Worm (Caenorhabditis elegans) whole organism, L1 larva: Measurements from ENCODE around the gene T09A5.5.
A peak's percentile ranks its signal among the peaks of the same experiment; 100 is the strongest.

Source experiments
- C04F5.9 ChIP-seq: sonication (generic microtip); optimal IDR thresholded peaks from 2 replicates; lab custom pipeline; 2016; ENCODE audit warnings: missing genetic modification characterization, missing compliant biosample characterization
- F16B12.6 ChIP-seq: fragments of 150-350 bp; optimal IDR thresholded peaks from 2 replicates; lab custom pipeline; 2014; ENCODE audit warnings: missing biosample characterization, missing genetic modification characterization
- Y116A8C.19 ChIP-seq: sonication (generic microtip); optimal IDR thresholded peaks from 2 replicates; lab custom pipeline; 2016; ENCODE audit warnings: missing compliant biosample characterization, missing genetic modification characterization, borderline replicate concordance
- alr-1 ChIP-seq: fragments of 200-800 bp; sonication (Bioruptor generic); optimal IDR thresholded peaks from 2 replicates; lab custom pipeline; 2018; ENCODE audit warnings: borderline replicate concordance, mild to moderate bottlenecking, missing genetic modification characterization, missing compliant biosample characterization
- aly-2 ChIP-seq: fragments of 150-350 bp; optimal IDR thresholded peaks from 2 replicates; lab custom pipeline; 2014; ENCODE audit warnings: missing biosample characterization, missing genetic modification characterization
- ceh-63 ChIP-seq: fragments of 200-800 bp; sonication (Bioruptor generic); optimal IDR thresholded peaks from 2 replicates; lab custom pipeline; 2018; ENCODE audit warnings: mild to moderate bottlenecking, missing genetic modification characterization, missing compliant biosample characterization
- ceh-8 ChIP-seq: fragments of 200-800 bp; sonication (Bioruptor generic); optimal IDR thresholded peaks from 2 replicates; lab custom pipeline; 2018; ENCODE audit warnings: mild to moderate bottlenecking, missing genetic modification characterization, moderate library complexity, missing compliant biosample characterization
- ceh-82 ChIP-seq, 3 experiments: fragments of 150-350 bp in 1 of 3; sonication (generic microtip) in 2 of 3; optimal IDR thresholded peaks; 2 replicates each; lab custom pipeline; 2014 to 2017; ENCODE audit warnings: missing biosample characterization in 3 of 3, missing genetic modification characterization in 3 of 3
- ces-1 ChIP-seq: fragments of 150-350 bp; optimal IDR thresholded peaks from 2 replicates; lab custom pipeline; 2014; ENCODE audit warnings: missing biosample characterization, missing genetic modification reagents, missing genetic modification characterization
- dpl-1 ChIP-seq, 3 experiments: fragments of 150-350 bp in 2 of 3; sonication (generic microtip) in 1 of 3; optimal IDR thresholded peaks; 2 replicates each; lab custom pipeline; 2014 to 2017; ENCODE audit warnings: missing biosample characterization in 3 of 3, missing genetic modification characterization in 3 of 3, missing genetic modification reagents in 3 of 3
- dsc-1 ChIP-seq: sonication (generic microtip); optimal IDR thresholded peaks from 2 replicates; lab custom pipeline; 2016; ENCODE audit warnings: mild to moderate bottlenecking, missing genetic modification characterization, missing compliant biosample characterization
- efl-3 ChIP-seq: fragments of 200-800 bp; sonication (Bioruptor generic); optimal IDR thresholded peaks from 2 replicates; lab custom pipeline; 2018; ENCODE audit warnings: mild to moderate bottlenecking, missing genetic modification characterization, missing compliant biosample characterization
- egl-13 ChIP-seq: sonication (generic microtip); optimal IDR thresholded peaks from 2 replicates; lab custom pipeline; 2016; ENCODE audit warnings: missing genotype, missing genetic modification reagents, missing genetic modification characterization, missing compliant biosample characterization
- elt-2 ChIP-seq: sonication (generic microtip); optimal IDR thresholded peaks from 2 replicates; lab custom pipeline; 2016; ENCODE audit warnings: missing genetic modification characterization, mild to moderate bottlenecking, inconsistent platforms, missing compliant biosample characterization, missing genetic modification reagents
- elt-3 ChIP-seq, 6 experiments: fragments of 150-350 bp in 1 of 6; sonication (generic microtip); optimal IDR thresholded peaks; 2 replicates each; lab custom pipeline; 2017 to 2018; ENCODE audit warnings: missing biosample characterization in 6 of 6, missing genetic modification characterization in 6 of 6, inconsistent platforms in 1 of 6
- ets-5 ChIP-seq: fragments of 200-800 bp; sonication (Bioruptor generic); IDR thresholded peaks from 2 replicates; pipeline ENCODE4 v1.3.6; 2022; ENCODE audit warnings: missing genetic modification characterization, missing compliant biosample characterization
- fkh-4 ChIP-seq: sonication (generic microtip); optimal IDR thresholded peaks from 2 replicates; lab custom pipeline; 2016; ENCODE audit warnings: missing compliant biosample characterization, missing genetic modification characterization, borderline replicate concordance
- fkh-8 ChIP-seq: sonication (generic microtip); optimal IDR thresholded peaks from 2 replicates; lab custom pipeline; 2016; ENCODE audit warnings: mild to moderate bottlenecking, missing genetic modification characterization, missing compliant biosample characterization
- fos-1 ChIP-seq: fragments of 150-350 bp; optimal IDR thresholded peaks from 2 replicates; lab custom pipeline; 2014; ENCODE audit warnings: missing biosample characterization, missing genetic modification characterization
- irx-1 ChIP-seq: sonication (generic microtip); optimal IDR thresholded peaks from 2 replicates; lab custom pipeline; 2016; ENCODE audit warnings: missing genetic modification characterization, missing compliant biosample characterization
- isw-1 ChIP-seq: fragments of 200-800 bp; sonication (Bioruptor generic); IDR thresholded peaks from 2 replicates; pipeline ENCODE4 v1.3.6; 2022; ENCODE audit warnings: missing genetic modification characterization, missing compliant biosample characterization
- lin-13 ChIP-seq: fragments of 150-350 bp; optimal IDR thresholded peaks from 2 replicates; lab custom pipeline; 2014; ENCODE audit warnings: missing biosample characterization, missing genetic modification reagents, missing genetic modification characterization
- lin-35 ChIP-seq, 2 experiments: fragments of 150-350 bp; optimal IDR thresholded peaks; 2 replicates each; lab custom pipeline; 2014; ENCODE audit warnings: missing biosample characterization in 2 of 2, missing genetic modification characterization in 2 of 2, missing genetic modification reagents in 2 of 2
- lsy-2 ChIP-seq, 2 experiments: fragments of 150-350 bp; optimal IDR thresholded peaks; 2 replicates each; lab custom pipeline; 2014; ENCODE audit warnings: missing biosample characterization in 2 of 2, missing genetic modification characterization in 2 of 2
- mab-9 ChIP-seq: fragments of 200-800 bp; sonication (Bioruptor generic); IDR thresholded peaks from 2 replicates; pipeline ENCODE4 v1.3.6; 2022; ENCODE audit warnings: missing genetic modification reagents, missing genetic modification characterization, missing compliant biosample characterization
- mdl-1 ChIP-seq, 2 experiments: fragments of 150-350 bp; optimal IDR thresholded peaks; 2 replicates each; lab custom pipeline; 2014 to 2017; ENCODE audit warnings: missing biosample characterization in 2 of 2, missing genetic modification characterization in 2 of 2, inconsistent platforms in 1 of 2
- mef-2 ChIP-seq: fragments of 150-350 bp; optimal IDR thresholded peaks from 2 replicates; lab custom pipeline; 2014; ENCODE audit warnings: missing biosample characterization, missing genetic modification characterization
- nhr-11 ChIP-seq: fragments of 150-350 bp; optimal IDR thresholded peaks from 2 replicates; lab custom pipeline; 2014; ENCODE audit warnings: missing biosample characterization, missing genetic modification characterization
- nhr-12 ChIP-seq: sonication (generic microtip); optimal IDR thresholded peaks from 2 replicates; lab custom pipeline; 2017; ENCODE audit warnings: missing biosample characterization, missing genetic modification characterization
- nhr-19 ChIP-seq: fragments of 200-800 bp; sonication (Bioruptor generic); conservative IDR thresholded peaks from 2 replicates; pipeline ENCODE4 v1.3.6; 2022; ENCODE audit warnings: missing genetic modification characterization, missing compliant biosample characterization
- nhr-20 ChIP-seq: sonication (generic microtip); optimal IDR thresholded peaks from 2 replicates; lab custom pipeline; 2016; ENCODE audit warnings: mild to moderate bottlenecking, missing genetic modification characterization, missing compliant biosample characterization
- nhr-237 ChIP-seq: fragments of 150-350 bp; optimal IDR thresholded peaks from 2 replicates; lab custom pipeline; 2014; ENCODE audit warnings: missing biosample characterization, missing genetic modification characterization
- nhr-28 ChIP-seq: fragments of 150-350 bp; optimal IDR thresholded peaks from 2 replicates; lab custom pipeline; 2014; ENCODE audit warnings: missing biosample characterization, missing genetic modification characterization
- nhr-84 ChIP-seq: sonication (generic microtip); optimal IDR thresholded peaks from 2 replicates; lab custom pipeline; 2017; ENCODE audit warnings: missing biosample characterization, missing genetic modification characterization
- nhr-90 ChIP-seq: sonication (generic microtip); optimal IDR thresholded peaks from 2 replicates; lab custom pipeline; 2016; ENCODE audit warnings: mild to moderate bottlenecking, missing genetic modification characterization, missing compliant biosample characterization; ENCODE audit not compliant: poor library complexity
- pag-3 ChIP-seq: sonication (generic microtip); optimal IDR thresholded peaks from 2 replicates; lab custom pipeline; 2017; ENCODE audit warnings: missing genetic modification characterization, mild to moderate bottlenecking, missing compliant biosample characterization, antibody characterized with exemption, borderline replicate concordance; ENCODE audit not compliant: insufficient read depth
- snpc-4 ChIP-seq: fragments of 150-350 bp; optimal IDR thresholded peaks from 2 replicates; lab custom pipeline; 2014; ENCODE audit warnings: missing biosample characterization, missing genetic modification characterization
- snu-23 ChIP-seq: sonication (generic microtip); optimal IDR thresholded peaks from 2 replicates; lab custom pipeline; 2016; ENCODE audit warnings: missing genetic modification characterization, missing compliant biosample characterization
- sox-4 ChIP-seq: sonication (generic microtip); optimal IDR thresholded peaks from 2 replicates; lab custom pipeline; 2016; ENCODE audit warnings: missing genetic modification characterization, missing compliant biosample characterization
- tbx-2 ChIP-seq: sonication (generic microtip); optimal IDR thresholded peaks from 2 replicates; lab custom pipeline; 2016; ENCODE audit warnings: missing genetic modification characterization, missing compliant biosample characterization
- tlp-1 ChIP-seq: fragments of 150-350 bp; optimal IDR thresholded peaks from 2 replicates; lab custom pipeline; 2014; ENCODE audit warnings: missing biosample characterization, missing genetic modification characterization
- unc-130 ChIP-seq: fragments of 150-350 bp; optimal IDR thresholded peaks from 2 replicates; lab custom pipeline; 2017; ENCODE audit warnings: missing biosample characterization, missing genetic modification characterization, inconsistent platforms
- vab-15 ChIP-seq: sonication (generic microtip); optimal IDR thresholded peaks from 2 replicates; lab custom pipeline; 2017; ENCODE audit warnings: missing genotype, mild to moderate bottlenecking, missing genetic modification characterization, missing compliant biosample characterization
- xbp-1 ChIP-seq: sonication (generic microtip); optimal IDR thresholded peaks from 2 replicates; lab custom pipeline; 2016; ENCODE audit warnings: missing genetic modification characterization, missing compliant biosample characterization
- zag-1 ChIP-seq: fragments of 150-350 bp; optimal IDR thresholded peaks from 2 replicates; lab custom pipeline; 2014; ENCODE audit warnings: missing biosample characterization, missing genetic modification characterization
- ztf-4 ChIP-seq: fragments of 150-350 bp; optimal IDR thresholded peaks from 2 replicates; lab custom pipeline; 2014; ENCODE audit warnings: missing biosample characterization, missing genetic modification characterization

Gene T09A5.5

ce11 chrII:7891869-7892615, 38.5 kb upstream of the T09A5.5 start (continued):
- TF ChIP-seq lsy-2 (tag; optimal IDR thresholded peaks at IDR 0.05; lab: Kevin White, UChicago) (peak in 1 of 2 experiments; percentile 45), vab-15 (tag; lab: Kevin White, UChicago) (no peak), Y116A8C.19 (tag; lab: Kevin White, UChicago) (no peak), alr-1 (no peak), F16B12.6 (tag; lab: Kevin White, UChicago) (no peak), nhr-19 (GFP tag; lab: Robert Waterston, UW) (no peak), ztf-4 (tag; lab: Kevin White, UChicago) (no peak), dsc-1 (peak; percentile 40), ets-5 (GFP tag; lab: Robert Waterston, UW) (no peak), aly-2 (tag; lab: Kevin White, UChicago) (no peak), nhr-28 (tag; lab: Kevin White, UChicago) (no peak), lin-35 (GFP tag; optimal IDR thresholded peaks at IDR 0.05; lab: Kevin White, UChicago) (peak in 1 of 2 experiments; percentile 9), isw-1 (GFP tag; lab: Robert Waterston, UW) (no peak), pag-3 (tag; lab: Kevin White, UChicago) (no peak), irx-1 (peak; percentile 14), fos-1 (tag; lab: Kevin White, UChicago) (no peak), ceh-82 (tag; optimal IDR thresholded peaks at IDR 0.05; lab: Kevin White, UChicago) (no peak), egl-13 (tag; lab: Kevin White, UChicago) (peak; percentile 2), C04F5.9 (tag; lab: Kevin White, UChicago) (no peak), mab-9 (no peak), ces-1 (no peak), fkh-8 (peak; percentile 53), elt-2 (tag; lab: Kevin White, UChicago) (peak; percentile 72), xbp-1 (no peak), unc-130 (tag; lab: Kevin White, UChicago) (no peak), zag-1 (no peak), tbx-2 (peak; percentile 39), nhr-12 (no peak), fkh-4 (tag; lab: Kevin White, UChicago) (no peak), lin-13 (GFP tag; lab: Kevin White, UChicago) (no peak), nhr-84 (no peak), snu-23 (GFP tag; lab: Kevin White, UChicago) (peak; percentile 48), tlp-1 (tag; lab: Kevin White, UChicago) (peak; percentile 15), nhr-20 (tag; lab: Kevin White, UChicago) (no peak), nhr-237 (tag; lab: Kevin White, UChicago) (no peak), efl-3 (GFP tag; lab: Kevin White, UChicago) (no peak), snpc-4 (no peak), ceh-8 (peak; percentile 20), mef-2 (tag; lab: Kevin White, UChicago) (no peak), sox-4 (tag; lab: Kevin White, UChicago) (no peak), nhr-90 (tag; lab: Kevin White, UChicago) (no peak), dpl-1 (GFP tag; optimal IDR thresholded peaks at IDR 0.05; lab: Kevin White, UChicago) (no peak), ceh-63 (GFP tag; lab: Kevin White, UChicago) (no peak), nhr-11 (tag; lab: Kevin White, UChicago) (no peak), mdl-1 (tag; optimal IDR thresholded peaks at IDR 0.05; lab: Kevin White, UChicago) (peak in 1 of 2 experiments; percentile 1), elt-3 (tag; optimal IDR thresholded peaks at IDR 0.05; lab: Kevin White, UChicago) (no peak)
- TF ChIP-seq, all 84 proteins: peak for 22
